ENCODE assay signal across 1 fruit fly cellular context in genomic region chr2L:7512860-7513259, dm6.
TF ChIP-seq lines count a peak whose summit lies in the region.

No protein-coding gene starts in this region.

TF ChIP-seq in whole organism, embryonic, 481 proteins besides CTCF, POLR2A, EP300 and RAD21 (continued from another document and continues in another):
- TF ChIP-seq CG12769 (tag; optimal IDR thresholded peaks at IDR 0.05; lab: Kevin White, UChicago), result peak; percentile 71
- peak; percentile 32 for TF ChIP-seq CG6854 (GFP tag; optimal IDR thresholded peaks at IDR 0.05; lab: Kevin White, UChicago)
- peak; percentile 66 for TF ChIP-seq CG13775 (GFP tag; optimal IDR thresholded peaks at IDR 0.05; lab: Kevin White, UChicago)
- peak; percentile 77 for TF ChIP-seq en (GFP tag; optimal IDR thresholded peaks at IDR 0.05; lab: Kevin White, UChicago)
- TF ChIP-seq CG18764 (GFP tag; optimal IDR thresholded peaks at IDR 0.05; lab: Kevin White, UChicago), result peak; percentile 70
- TF ChIP-seq lov (optimal IDR thresholded peaks at IDR 0.05; lab: Kevin White, UChicago), result no peak
- TF ChIP-seq lov (GFP tag; IDR thresholded peaks at IDR 0.05; lab: Robert Waterston, UW), result peak; percentile 82; the same call in 1 of the 3 replicates
- peak; percentile 56 for TF ChIP-seq Dip3 (GFP tag; optimal IDR thresholded peaks at IDR 0.05; lab: Kevin White, UChicago)
- peak; percentile 50 for TF ChIP-seq CG3407 (GFP tag; optimal IDR thresholded peaks at IDR 0.05; lab: Kevin White, UChicago)
- peak; percentile 52 for TF ChIP-seq NfI (GFP tag; optimal IDR thresholded peaks at IDR 0.05; lab: Kevin White, UChicago)
- peak; percentile 61 for TF ChIP-seq CG6683 (GFP tag; optimal IDR thresholded peaks at IDR 0.05; lab: Kevin White, UChicago)
- peak; percentile 24 for TF ChIP-seq Usf (GFP tag; optimal IDR thresholded peaks at IDR 0.05; lab: Kevin White, UChicago)
- TF ChIP-seq tap (tag; optimal IDR thresholded peaks at IDR 0.05; lab: Kevin White, UChicago), result peak; percentile 73
- TF ChIP-seq Mrtf (GFP tag; IDR thresholded peaks at IDR 0.05; lab: Robert Waterston, UW), result peak; percentile 64; the same call in 2 of the 3 replicates
- peak; percentile 57; the same call in 1 of the 2 replicates for TF ChIP-seq Taf1 (GFP tag; IDR thresholded peaks at IDR 0.05; lab: Robert Waterston, UW)
- peak; percentile 53 for TF ChIP-seq Myb (GFP tag; optimal IDR thresholded peaks at IDR 0.05; lab: Kevin White, UChicago)
- peak; percentile 71; the same call in 2 of the 3 replicates for TF ChIP-seq ase (GFP tag; IDR thresholded peaks at IDR 0.05; lab: Robert Waterston, UW)
- peak; percentile 86 for TF ChIP-seq Hmr (GFP tag; optimal IDR thresholded peaks at IDR 0.05; lab: Kevin White, UChicago)
- TF ChIP-seq Six4 (GFP tag; optimal IDR thresholded peaks at IDR 0.05; lab: Kevin White, UChicago), result peak; percentile 71
- TF ChIP-seq Dll (GFP tag; IDR thresholded peaks at IDR 0.05; lab: Robert Waterston, UW; ENCODE audit: partially characterized antibody), result no peak
- TF ChIP-seq abd-A (tag; optimal IDR thresholded peaks at IDR 0.05; lab: Kevin White, UChicago), result peak; percentile 52
- peak; percentile 87 for TF ChIP-seq vvl (GFP tag; IDR thresholded peaks at IDR 0.05; lab: Robert Waterston, UW)
- no peak for TF ChIP-seq inv (GFP tag; IDR thresholded peaks at IDR 0.05; lab: Robert Waterston, UW; ENCODE audit: partially characterized antibody)
- no peak for TF ChIP-seq Poxn (GFP tag; IDR thresholded peaks at IDR 0.05; lab: Robert Waterston, UW)
- peak; percentile 80 to 84 for TF ChIP-seq dpn (GFP tag; optimal IDR thresholded peaks at IDR 0.05; lab: Kevin White, UChicago)
- no peak for TF ChIP-seq CG10321 (GFP tag; IDR thresholded peaks at IDR 0.05; lab: Robert Waterston, UW)
- peak; percentile 72 for TF ChIP-seq Fer3 (tag; optimal IDR thresholded peaks at IDR 0.05; lab: Kevin White, UChicago)
- TF ChIP-seq CG12236 (GFP tag; optimal IDR thresholded peaks at IDR 0.05; lab: Kevin White, UChicago), result peak; percentile 59
- TF ChIP-seq phol (tag; optimal IDR thresholded peaks at IDR 0.05; lab: Kevin White, UChicago), result peak; percentile 81
- peak; percentile 82 for TF ChIP-seq CG10979 (tag; optimal IDR thresholded peaks at IDR 0.05; lab: Kevin White, UChicago)
- TF ChIP-seq zen2 (GFP tag; IDR thresholded peaks at IDR 0.05; lab: Robert Waterston, UW; ENCODE audit: partially characterized antibody), result no peak
- no peak for TF ChIP-seq Dp (GFP tag; optimal IDR thresholded peaks at IDR 0.05; lab: Kevin White, UChicago)
- peak; percentile 26 for TF ChIP-seq CG5180 (GFP tag; optimal IDR thresholded peaks at IDR 0.05; lab: Kevin White, UChicago)
- TF ChIP-seq CG14050 (GFP tag; IDR thresholded peaks at IDR 0.05; lab: Robert Waterston, UW), result peak; percentile 56
- TF ChIP-seq pum (GFP tag; optimal IDR thresholded peaks at IDR 0.05; lab: Kevin White, UChicago), result peak; percentile 70
- no peak for TF ChIP-seq CG15479 (GFP tag; optimal IDR thresholded peaks at IDR 0.05; lab: Kevin White, UChicago)
- no peak for TF ChIP-seq knrl (GFP tag; IDR thresholded peaks at IDR 0.05; lab: Robert Waterston, UW; ENCODE audit: partially characterized antibody)
- peak; percentile 52 for TF ChIP-seq CG10959 (GFP tag; IDR thresholded peaks at IDR 0.05; lab: Robert Waterston, UW)
- peak; percentile 67 for TF ChIP-seq ems (GFP tag; optimal IDR thresholded peaks at IDR 0.05; lab: Kevin White, UChicago)
- peak; percentile 39 for TF ChIP-seq Jarid2 (GFP tag; optimal IDR thresholded peaks at IDR 0.05; lab: Kevin White, UChicago)
- peak; percentile 71 for TF ChIP-seq fd96Cb (tag; optimal IDR thresholded peaks at IDR 0.05; lab: Kevin White, UChicago)
- TF ChIP-seq grn (GFP tag; optimal IDR thresholded peaks at IDR 0.05; lab: Kevin White, UChicago), result no peak
- TF ChIP-seq Hr39 (optimal IDR thresholded peaks at IDR 0.05; lab: Kevin White, UChicago), result no peak
- peak; percentile 62 for TF ChIP-seq Drgx (GFP tag; IDR thresholded peaks at IDR 0.05; lab: Robert Waterston, UW)
- TF ChIP-seq twi (tag; optimal IDR thresholded peaks at IDR 0.05; lab: Kevin White, UChicago), result peak; percentile 26
- no peak for TF ChIP-seq Hmx (GFP tag; optimal IDR thresholded peaks at IDR 0.05; lab: Kevin White, UChicago)
- peak; percentile 29 for TF ChIP-seq CG18011 (GFP tag; optimal IDR thresholded peaks at IDR 0.05; lab: Kevin White, UChicago)
- TF ChIP-seq CG4730 (GFP tag; IDR thresholded peaks at IDR 0.05; lab: Robert Waterston, UW), result peak; percentile 57; the same call in 1 of the 2 replicates
- TF ChIP-seq aop (GFP tag; IDR thresholded peaks at IDR 0.05; lab: Robert Waterston, UW), result no peak; the same call in 1 of the 2 replicates
- peak; percentile 44 for TF ChIP-seq wor (GFP tag; IDR thresholded peaks at IDR 0.05; lab: Robert Waterston, UW)
- TF ChIP-seq CG11504 (tag; optimal IDR thresholded peaks at IDR 0.05; lab: Kevin White, UChicago), result peak; percentile 70
- peak; percentile 1 for TF ChIP-seq B-H2 (GFP tag; optimal IDR thresholded peaks at IDR 0.05; lab: Kevin White, UChicago)
- TF ChIP-seq CG12744 (GFP tag; optimal IDR thresholded peaks at IDR 0.05; lab: Kevin White, UChicago), result peak; percentile 59
- peak; percentile 25 for TF ChIP-seq CG17802 (tag; optimal IDR thresholded peaks at IDR 0.05; lab: Kevin White, UChicago)
- peak; percentile 76 for TF ChIP-seq Chrac-16 (GFP tag; optimal IDR thresholded peaks at IDR 0.05; lab: Kevin White, UChicago)
- peak; percentile 53 for TF ChIP-seq pros (GFP tag; optimal IDR thresholded peaks at IDR 0.05; lab: Kevin White, UChicago)
- peak; percentile 84 for TF ChIP-seq Side (GFP tag; optimal IDR thresholded peaks at IDR 0.05; lab: Kevin White, UChicago)
- TF ChIP-seq CG17361 (GFP tag; IDR thresholded peaks at IDR 0.05; lab: Robert Waterston, UW), result peak; percentile 75
- TF ChIP-seq CG1647 (GFP tag; optimal IDR thresholded peaks at IDR 0.05; lab: Kevin White, UChicago), result peak; percentile 51
- TF ChIP-seq CG30431 (GFP tag; optimal IDR thresholded peaks at IDR 0.05; lab: Kevin White, UChicago), result peak; percentile 35
- peak; percentile 74 for TF ChIP-seq Gug (GFP tag; IDR thresholded peaks at IDR 0.05; lab: Robert Waterston, UW)
- TF ChIP-seq row (GFP tag; IDR thresholded peaks at IDR 0.05; lab: Robert Waterston, UW), result peak; percentile 87
- peak; percentile 73 for TF ChIP-seq org-1 (GFP tag; optimal IDR thresholded peaks at IDR 0.05; lab: Kevin White, UChicago)
- peak; percentile 75 for TF ChIP-seq CG17385 (GFP tag; optimal IDR thresholded peaks at IDR 0.05; lab: Kevin White, UChicago)
- TF ChIP-seq CG2199 (GFP tag; IDR thresholded peaks at IDR 0.05; lab: Robert Waterston, UW), result peak; percentile 77; the same call in 1 of the 3 replicates
- peak; percentile 63 for TF ChIP-seq BtbVII (GFP tag; optimal IDR thresholded peaks at IDR 0.05; lab: Kevin White, UChicago)
- TF ChIP-seq p53 (GFP tag; optimal IDR thresholded peaks at IDR 0.05; lab: Kevin White, UChicago), result no peak
- peak; percentile 51; the same call in 1 of the 3 replicates for TF ChIP-seq CG3726 (GFP tag; IDR thresholded peaks at IDR 0.05; lab: Robert Waterston, UW)
- TF ChIP-seq Pdp1 (GFP tag; optimal IDR thresholded peaks at IDR 0.05; lab: Kevin White, UChicago), result peak; percentile 41 to 86
- TF ChIP-seq CG17829 (tag; optimal IDR thresholded peaks at IDR 0.05; lab: Kevin White, UChicago), result peak; percentile 87
- TF ChIP-seq Kr (GFP tag; optimal IDR thresholded peaks at IDR 0.05; lab: Kevin White, UChicago), result no peak
- TF ChIP-seq onecut (GFP tag; IDR thresholded peaks at IDR 0.05; lab: Robert Waterston, UW), result peak; percentile 70
- TF ChIP-seq pzg (GFP tag; optimal IDR thresholded peaks at IDR 0.05; lab: Kevin White, UChicago), result no peak
- no peak for TF ChIP-seq CG7928 (GFP tag; optimal IDR thresholded peaks at IDR 0.05; lab: Kevin White, UChicago)
- TF ChIP-seq CG3281 (GFP tag; optimal IDR thresholded peaks at IDR 0.05; lab: Kevin White, UChicago), result peak; percentile 69
- 0 out of 2 replicates have a peak, but pooled peaks have one; percentile 27 for TF ChIP-seq CG17612 (GFP tag; IDR thresholded peaks at IDR 0.05; lab: Robert Waterston, UW)
- peak; percentile 75 for TF ChIP-seq Optix (GFP tag; IDR thresholded peaks at IDR 0.05; lab: Robert Waterston, UW)
- TF ChIP-seq Sox102F (GFP tag; optimal IDR thresholded peaks at IDR 0.05; lab: Kevin White, UChicago), result peak; percentile 58
- peak; percentile 16 for TF ChIP-seq CG7271 (tag; optimal IDR thresholded peaks at IDR 0.05; lab: Kevin White, UChicago)
- TF ChIP-seq CG14441 (GFP tag; IDR thresholded peaks at IDR 0.05; lab: Robert Waterston, UW), result peak; percentile 74
- TF ChIP-seq CG31224 (GFP tag; IDR thresholded peaks at IDR 0.05; lab: Robert Waterston, UW), result peak; percentile 54
- TF ChIP-seq CG8924 (tag; optimal IDR thresholded peaks at IDR 0.05; lab: Kevin White, UChicago), result peak; percentile 81
- TF ChIP-seq Awh (GFP tag; IDR thresholded peaks at IDR 0.05; lab: Robert Waterston, UW), result peak; percentile 51; the same call in 1 of the 2 replicates
- peak; percentile 56 for TF ChIP-seq CG15011 (GFP tag; optimal IDR thresholded peaks at IDR 0.05; lab: Kevin White, UChicago)
- peak; percentile 54 for TF ChIP-seq Vsx1 (GFP tag; optimal IDR thresholded peaks at IDR 0.05; lab: Kevin White, UChicago)
- TF ChIP-seq sqz (GFP tag; optimal IDR thresholded peaks at IDR 0.05; lab: Kevin White, UChicago), result peak; percentile 50
- peak; percentile 77 for TF ChIP-seq CG6254 (GFP tag; optimal IDR thresholded peaks at IDR 0.05; lab: Kevin White, UChicago)
- TF ChIP-seq CG12155 (GFP tag; optimal IDR thresholded peaks at IDR 0.05; lab: Kevin White, UChicago), result peak; percentile 76
- TF ChIP-seq slou (GFP tag; optimal IDR thresholded peaks at IDR 0.05; lab: Kevin White, UChicago), result peak; percentile 57
- TF ChIP-seq CG42726 (GFP tag; IDR thresholded peaks at IDR 0.05; lab: Robert Waterston, UW; ENCODE audit: partially characterized antibody), result no peak
- no peak for TF ChIP-seq nerfin-2 (GFP tag; IDR thresholded peaks at IDR 0.05; lab: Robert Waterston, UW; ENCODE audit: partially characterized antibody)
- TF ChIP-seq CG8944 (GFP tag; optimal IDR thresholded peaks at IDR 0.05; lab: Kevin White, UChicago), result peak; percentile 59
- TF ChIP-seq CG14710 (tag; optimal IDR thresholded peaks at IDR 0.05; lab: Kevin White, UChicago), result peak; percentile 75
- TF ChIP-seq CG10462 (GFP tag; optimal IDR thresholded peaks at IDR 0.05; lab: Kevin White, UChicago), result peak; percentile 59
- TF ChIP-seq CG13894 (tag; optimal IDR thresholded peaks at IDR 0.05; lab: Kevin White, UChicago), result peak; percentile 72
- peak; percentile 78 for TF ChIP-seq CG1603 (tag; optimal IDR thresholded peaks at IDR 0.05; lab: Kevin White, UChicago)
- TF ChIP-seq ash1 (GFP tag; optimal IDR thresholded peaks at IDR 0.05; lab: Kevin White, UChicago), result peak; percentile 31
- TF ChIP-seq Xrp1 (GFP tag; IDR thresholded peaks at IDR 0.05; lab: Robert Waterston, UW), result peak; percentile 91
- peak; percentile 44; the same call in 1 of the 2 replicates for TF ChIP-seq Oaz (GFP tag; IDR thresholded peaks at IDR 0.05; lab: Robert Waterston, UW)
- TF ChIP-seq CG14965 (GFP tag; optimal IDR thresholded peaks at IDR 0.05; lab: Kevin White, UChicago; ENCODE audit: borderline replicate concordance), result no peak
- no peak for TF ChIP-seq CG6791 (GFP tag; IDR thresholded peaks at IDR 0.05; lab: Robert Waterston, UW; ENCODE audit: partially characterized antibody)
- no peak for TF ChIP-seq h (optimal IDR thresholded peaks at IDR 0.05; lab: Kevin White, UChicago)
- no peak for TF ChIP-seq corto (GFP tag; optimal IDR thresholded peaks at IDR 0.05; lab: Kevin White, UChicago)
- no peak for TF ChIP-seq salm (tag; optimal IDR thresholded peaks at IDR 0.05; lab: Kevin White, UChicago)
- no peak for TF ChIP-seq run (tag; optimal IDR thresholded peaks at IDR 0.05; lab: Kevin White, UChicago)
- TF ChIP-seq CG4707 (GFP tag; optimal IDR thresholded peaks at IDR 0.05; lab: Kevin White, UChicago), result peak; percentile 29
- no peak for TF ChIP-seq trh (GFP tag; optimal IDR thresholded peaks at IDR 0.05; lab: Kevin White, UChicago)
- TF ChIP-seq Bgb (GFP tag; IDR thresholded peaks at IDR 0.05; lab: Robert Waterston, UW; ENCODE audit: partially characterized antibody), result no peak
- peak; percentile 61 for TF ChIP-seq gsb-n (tag; optimal IDR thresholded peaks at IDR 0.05; lab: Kevin White, UChicago)
- TF ChIP-seq bcd (GFP tag; optimal IDR thresholded peaks at IDR 0.05; lab: Kevin White, UChicago), result peak; percentile 59
- no peak for TF ChIP-seq bbx (GFP tag; IDR thresholded peaks at IDR 0.05; lab: Robert Waterston, UW; ENCODE audit: partially characterized antibody)
- peak; percentile 64 for TF ChIP-seq Abd-B (GFP tag; optimal IDR thresholded peaks at IDR 0.05; lab: Kevin White, UChicago)
- peak; percentile 72 for TF ChIP-seq ind (GFP tag; optimal IDR thresholded peaks at IDR 0.05; lab: Kevin White, UChicago)
- TF ChIP-seq CG16813 (GFP tag; IDR thresholded peaks at IDR 0.05; lab: Robert Waterston, UW; ENCODE audit: partially characterized antibody), result no peak
- peak; percentile 55 for TF ChIP-seq Mad (GFP tag; optimal IDR thresholded peaks at IDR 0.05; lab: Kevin White, UChicago)
- peak; percentile 29 for TF ChIP-seq luna (GFP tag; optimal IDR thresholded peaks at IDR 0.05; lab: Kevin White, UChicago)
- TF ChIP-seq Sry-δ (GFP tag; optimal IDR thresholded peaks at IDR 0.05; lab: Kevin White, UChicago), result peak; percentile 36
- TF ChIP-seq Adf1 (GFP tag; IDR thresholded peaks at IDR 0.05; lab: Robert Waterston, UW), result no peak
- TF ChIP-seq CG7357 (GFP tag; IDR thresholded peaks at IDR 0.05; lab: Robert Waterston, UW), result peak; percentile 66; the same call in 1 of the 3 replicates
- TF ChIP-seq stc (GFP tag; IDR thresholded peaks at IDR 0.05; lab: Robert Waterston, UW), result peak; percentile 73
- TF ChIP-seq CG9797 (GFP tag; optimal IDR thresholded peaks at IDR 0.05; lab: Kevin White, UChicago), result no peak
- peak; percentile 59 for TF ChIP-seq CG15514 (GFP tag; optimal IDR thresholded peaks at IDR 0.05; lab: Kevin White, UChicago)
- TF ChIP-seq CG12942 (GFP tag; optimal IDR thresholded peaks at IDR 0.05; lab: Kevin White, UChicago), result peak; percentile 56
- TF ChIP-seq CG12299 (tag; optimal IDR thresholded peaks at IDR 0.05; lab: Kevin White, UChicago), result peak; percentile 51
- no peak for TF ChIP-seq tna (GFP tag; IDR thresholded peaks at IDR 0.05; lab: Robert Waterston, UW; ENCODE audit: partially characterized antibody)
- peak; percentile 71 for TF ChIP-seq CG1024 (GFP tag; IDR thresholded peaks at IDR 0.05; lab: Robert Waterston, UW)
- TF ChIP-seq CG9817 (tag; optimal IDR thresholded peaks at IDR 0.05; lab: Kevin White, UChicago), result peak; percentile 51
- TF ChIP-seq E2f2 (GFP tag; IDR thresholded peaks at IDR 0.05; lab: Robert Waterston, UW), result peak; percentile 45; the same call in 1 of the 2 replicates
- TF ChIP-seq CG9727 (GFP tag; optimal IDR thresholded peaks at IDR 0.05; lab: Kevin White, UChicago), result peak; percentile 85
